Fruit fly (Drosophila melanogaster) whole organism, embryonic: Measurements from ENCODE around the gene CG11668.
A peak's percentile ranks its signal among the peaks of the same experiment; 100 is the strongest.

ENCODE experiments used
- Bgb ChIP-seq: fragments of 200-800 bp; sonication (Bioruptor generic); IDR thresholded peaks from 2 replicates; pipeline ENCODE4 v1.3.6; 2022; ENCODE audit warnings: missing biosample characterization, missing genetic modification characterization; ENCODE audit not compliant: partially characterized antibody
- CG10321 ChIP-seq: fragments of 200-800 bp; sonication (Bioruptor generic); IDR thresholded peaks from 2 replicates; pipeline ENCODE4 v1.3.6; 2022; ENCODE audit warnings: missing biosample characterization, missing genetic modification characterization
- CG1233 ChIP-seq: fragments of 200-800 bp; sonication (Bioruptor generic); optimal IDR thresholded peaks from 4 replicates; lab custom pipeline; 2018; ENCODE audit warnings: missing biosample characterization, mild to moderate bottlenecking, missing genetic modification characterization
- CG13424 ChIP-seq: fragments of 200-800 bp; sonication (Bioruptor generic); optimal IDR thresholded peaks from 2 replicates; lab custom pipeline; 2019; ENCODE audit warnings: missing biosample characterization, mild to moderate bottlenecking, missing genetic modification characterization, moderate library complexity
- CG13894 ChIP-seq: fragments of 200-800 bp; sonication (Bioruptor generic); optimal IDR thresholded peaks from 3 replicates; lab custom pipeline; 2018; ENCODE audit warnings: missing biosample characterization, mild to moderate bottlenecking, missing genetic modification characterization, moderate library complexity
- CG14860 ChIP-seq: fragments of 200-800 bp; sonication (Bioruptor generic); IDR thresholded peaks from 3 replicates; pipeline ENCODE4 v1.3.6; 2022; ENCODE audit warnings: missing biosample characterization, missing genetic modification characterization; ENCODE audit not compliant: partially characterized antibody
- CG15269 ChIP-seq: fragments of 200-800 bp; sonication (Bioruptor generic); optimal IDR thresholded peaks from 2 replicates; lab custom pipeline; 2018; ENCODE audit warnings: missing biosample characterization, mild to moderate bottlenecking, missing genetic modification characterization, moderate library complexity
- CG17328 ChIP-seq: fragments of 200-800 bp; sonication (Bioruptor generic); IDR thresholded peaks from 2 replicates; pipeline ENCODE4 v1.3.6; 2022; ENCODE audit warnings: missing biosample characterization, missing genetic modification characterization
- CG17829 ChIP-seq: fragments of 200-800 bp; optimal IDR thresholded peaks from 2 replicates; lab custom pipeline; 2019; ENCODE audit warnings: missing biosample characterization, mild to moderate bottlenecking, missing genetic modification characterization, moderate library complexity
- CG2202 ChIP-seq: fragments of 200-800 bp; sonication (Bioruptor generic); optimal IDR thresholded peaks from 2 replicates; lab custom pipeline; 2018; ENCODE audit warnings: missing biosample characterization, mild to moderate bottlenecking, missing genetic modification characterization
- CG32772 ChIP-seq: fragments of 200-800 bp; sonication (Bioruptor generic); IDR thresholded peaks from 2 replicates; pipeline ENCODE4 v1.3.6; 2022; ENCODE audit warnings: missing biosample characterization, missing genetic modification characterization
- CG43689 ChIP-seq: fragments of 200-800 bp; sonication (Bioruptor generic); IDR thresholded peaks from 2 replicates; pipeline ENCODE4 v1.3.6; 2022; ENCODE audit warnings: missing biosample characterization, missing genetic modification characterization
- CG4617 ChIP-seq: fragments of 200-800 bp; sonication (Bioruptor generic); optimal IDR thresholded peaks from 3 replicates; lab custom pipeline; 2016; ENCODE audit warnings: missing biosample characterization, missing genetic modification characterization, borderline replicate concordance
- CG6791 ChIP-seq: fragments of 200-800 bp; sonication (Bioruptor generic); IDR thresholded peaks from 3 replicates; pipeline ENCODE4 v1.3.6; 2022; ENCODE audit warnings: missing biosample characterization, missing genetic modification characterization; ENCODE audit not compliant: partially characterized antibody
- CG6854 ChIP-seq: fragments of 200-800 bp; sonication (Bioruptor generic); optimal IDR thresholded peaks from 3 replicates; lab custom pipeline; 2017; ENCODE audit warnings: missing biosample characterization, mild to moderate bottlenecking, missing genetic modification characterization
- CHES-1-like ChIP-seq: fragments of 200-800 bp; sonication (Bioruptor generic); optimal IDR thresholded peaks from 2 replicates; lab custom pipeline; 2016; ENCODE audit warnings: missing biosample characterization, missing genetic modification characterization
- Dfd ChIP-seq, 2 experiments: fragments of >200 bp; optimal IDR thresholded peaks; 2 replicates each; lab custom pipeline; 2017; ENCODE audit warnings: missing biosample characterization in 2 of 2, missing genetic modification characterization in 2 of 2
- Dip2 ChIP-seq: fragments of 200-800 bp; sonication (Bioruptor generic); IDR thresholded peaks from 2 replicates; pipeline ENCODE4 v1.3.6; 2022; ENCODE audit warnings: missing biosample characterization, missing genetic modification characterization
- Dll ChIP-seq: fragments of 200-800 bp; sonication (Bioruptor generic); IDR thresholded peaks from 4 replicates; pipeline ENCODE4 v1.3.6; 2022; ENCODE audit warnings: missing biosample characterization, missing genetic modification characterization; ENCODE audit not compliant: partially characterized antibody
- HLH3B ChIP-seq: fragments of 200-800 bp; sonication (Bioruptor generic); IDR thresholded peaks from 2 replicates; pipeline ENCODE4 v1.3.6; 2022; ENCODE audit warnings: missing biosample characterization, missing genetic modification characterization
- Hr39 ChIP-seq: fragments of >200 bp; optimal IDR thresholded peaks from 2 replicates; lab custom pipeline; 2017
- Jarid2 ChIP-seq: fragments of 200-800 bp; sonication (Bioruptor generic); optimal IDR thresholded peaks from 3 replicates; lab custom pipeline; 2017; ENCODE audit warnings: mild to moderate bottlenecking, missing biosample characterization, missing genetic modification reagents, missing genetic modification characterization
- Kr ChIP-seq: fragments of 200-800 bp; sonication (Bioruptor generic); optimal IDR thresholded peaks from 2 replicates; lab custom pipeline; 2017; ENCODE audit warnings: missing biosample characterization, mild to moderate bottlenecking, missing genetic modification characterization
- Mrtf ChIP-seq: fragments of 200-800 bp; sonication (Bioruptor generic); IDR thresholded peaks from 3 replicates; pipeline ENCODE4 v1.3.6; 2022; ENCODE audit warnings: missing biosample characterization, missing genetic modification characterization
- Myb ChIP-seq: fragments of 200-800 bp; sonication (Bioruptor generic); optimal IDR thresholded peaks from 2 replicates; lab custom pipeline; 2016; ENCODE audit warnings: missing biosample characterization, missing genetic modification characterization
- Oaz ChIP-seq: fragments of 200-800 bp; sonication (Bioruptor generic); IDR thresholded peaks from 2 replicates; pipeline ENCODE4 v1.3.6; 2022; ENCODE audit warnings: missing biosample characterization, missing genetic modification characterization
- Sox102F ChIP-seq: fragments of 200-800 bp; sonication (Bioruptor generic); optimal IDR thresholded peaks from 2 replicates; lab custom pipeline; 2018; ENCODE audit warnings: missing biosample characterization, mild to moderate bottlenecking, missing genetic modification characterization, moderate library complexity
- Ssrp ChIP-seq: fragments of 200-800 bp; sonication (Bioruptor generic); optimal IDR thresholded peaks from 2 replicates; lab custom pipeline; 2018; ENCODE audit warnings: missing biosample characterization, mild to moderate bottlenecking, missing genetic modification characterization, moderate library complexity
- abd-A ChIP-seq: fragments of 200-800 bp; sonication (Bioruptor generic); optimal IDR thresholded peaks from 3 replicates; lab custom pipeline; 2019; ENCODE audit warnings: missing biosample characterization, mild to moderate bottlenecking, missing genetic modification characterization, moderate library complexity
- aop ChIP-seq: fragments of 200-800 bp; sonication (Bioruptor generic); IDR thresholded peaks from 2 replicates; pipeline ENCODE4 v1.3.6; 2022; ENCODE audit warnings: missing biosample characterization, missing genetic modification characterization
- ash1 ChIP-seq: fragments of 200-800 bp; sonication (Bioruptor generic); optimal IDR thresholded peaks from 2 replicates; lab custom pipeline; 2018; ENCODE audit warnings: missing biosample characterization, mild to moderate bottlenecking, missing genetic modification characterization
- bsh ChIP-seq, 2 experiments: fragments of 200-800 bp; sonication (Bioruptor generic); optimal IDR thresholded peaks; 2 replicates each; lab custom pipeline; 2017 to 2018; ENCODE audit warnings: mild to moderate bottlenecking in 2 of 2, missing biosample characterization in 2 of 2, missing genetic modification characterization in 2 of 2, moderate library complexity in 1 of 2
- cg ChIP-seq: fragments of 200-800 bp; sonication (Bioruptor generic); optimal IDR thresholded peaks from 3 replicates; lab custom pipeline; 2019; ENCODE audit warnings: missing biosample characterization, mild to moderate bottlenecking, missing genetic modification characterization, moderate library complexity
- chif ChIP-seq, 2 experiments: fragments of 200-800 bp; sonication (Bioruptor generic); optimal IDR thresholded peaks; 3 replicates each; lab custom pipeline; 2016; ENCODE audit warnings: missing biosample characterization in 2 of 2, missing genetic modification characterization in 2 of 2
- croc ChIP-seq: fragments of 200-800 bp; sonication (Bioruptor generic); conservative IDR thresholded peaks from 3 replicates; pipeline ENCODE4 v1.3.6; 2022; ENCODE audit warnings: missing biosample characterization, missing genetic modification characterization
- en ChIP-seq: fragments of 200-800 bp; sonication (Bioruptor generic); optimal IDR thresholded peaks from 2 replicates; lab custom pipeline; 2016; ENCODE audit warnings: missing biosample characterization, missing genetic modification characterization
- exex ChIP-seq: fragments of 200-800 bp; sonication (Bioruptor generic); optimal IDR thresholded peaks from 4 replicates; lab custom pipeline; 2018; ENCODE audit warnings: missing biosample characterization, mild to moderate bottlenecking, missing genetic modification characterization, moderate library complexity
- h ChIP-seq: fragments of >200 bp; optimal IDR thresholded peaks from 2 replicates; lab custom pipeline; 2017
- insv ChIP-seq, 2 experiments: fragments of 200-800 bp; sonication (Bioruptor generic); optimal IDR thresholded peaks; 3 replicates each; lab custom pipeline; 2016 to 2018; ENCODE audit warnings: missing biosample characterization in 2 of 2, missing genetic modification characterization in 2 of 2
- knrl ChIP-seq: fragments of 200-800 bp; sonication (Bioruptor generic); IDR thresholded peaks from 3 replicates; pipeline ENCODE4 v1.3.6; 2022; ENCODE audit warnings: missing biosample characterization, missing genetic modification characterization; ENCODE audit not compliant: partially characterized antibody
- pnt ChIP-seq: fragments of 200-800 bp; sonication (Bioruptor generic); optimal IDR thresholded peaks from 3 replicates; lab custom pipeline; 2016; ENCODE audit warnings: missing biosample characterization, missing genetic modification characterization
- sna ChIP-seq: fragments of 200-800 bp; sonication (Bioruptor generic); IDR thresholded peaks from 2 replicates; pipeline ENCODE4 v1.3.6; 2022; ENCODE audit warnings: missing biosample characterization, missing genetic modification characterization; ENCODE audit not compliant: partially characterized antibody
- unpg ChIP-seq: fragments of 200-800 bp; sonication (Bioruptor generic); optimal IDR thresholded peaks from 3 replicates; lab custom pipeline; 2018; ENCODE audit warnings: missing biosample characterization, mild to moderate bottlenecking, missing genetic modification characterization, moderate library complexity
- z ChIP-seq: fragments of 200-800 bp; sonication (Bioruptor generic); IDR thresholded peaks from 3 replicates; pipeline ENCODE4 v1.3.6; 2022; ENCODE audit warnings: missing biosample characterization, missing genetic modification characterization

Gene CG11668

dm6 chr3R:13051942-13052693 is 13.9 kb downstream of the CG11668 start, which contains the start of gene pic (continued):
- TF ChIP-seq en (GFP tag; lab: Kevin White, UChicago): no peak

dm6 chr3R:13056553-13056952 is 18.4 kb downstream of the CG11668 start:
- peak; percentile 7 to 92 for TF ChIP-seq insv (GFP tag; optimal IDR thresholded peaks at IDR 0.05; lab: Kevin White, UChicago)
- no peak for TF ChIP-seq CG6791 (GFP tag; lab: Robert Waterston, UW)

- TF ChIP-seq Dll (GFP tag; lab: Robert Waterston, UW) (0 out of 4 replicates have a peak, but pooled peaks have one; percentile 21), Hr39 (lab: Kevin White, UChicago) (no peak), Jarid2 (GFP tag; lab: Kevin White, UChicago) (peak; percentile 43), Bgb (peak; percentile 17; the same call in 1 of the 2 replicates), Kr (GFP tag; lab: Kevin White, UChicago) (no peak), CHES-1-like (no peak), CG6854 (GFP tag; lab: Kevin White, UChicago) (no peak), CG17328 (GFP tag; lab: Robert Waterston, UW) (0 out of 2 replicates have a peak, but pooled peaks have one; percentile 24), bsh (GFP tag; optimal IDR thresholded peaks at IDR 0.05; lab: Kevin White, UChicago) (no peak), CG32772 (GFP tag; lab: Robert Waterston, UW) (no peak), sna (GFP tag; lab: Robert Waterston, UW) (peak; percentile 32; the same call in 1 of the 2 replicates), aop (no peak), CG10321 (GFP tag; lab: Robert Waterston, UW) (no peak), CG4617 (GFP tag; lab: Kevin White, UChicago) (no peak), h (lab: Kevin White, UChicago) (no peak), abd-A (tag; lab: Kevin White, UChicago) (no peak), CG2202 (tag; lab: Kevin White, UChicago) (no peak), Dip2 (GFP tag; lab: Robert Waterston, UW) (no peak), croc (GFP tag; lab: Robert Waterston, UW) (no peak), pnt (GFP tag; lab: Kevin White, UChicago) (no peak), ash1 (GFP tag; lab: Kevin White, UChicago) (no peak), CG43689 (no peak), Oaz (GFP tag; lab: Robert Waterston, UW) (no peak), CG13424 (tag; lab: Kevin White, UChicago) (no peak), z (GFP tag; lab: Robert Waterston, UW) (peak; percentile 72; the same call in 2 of the 3 replicates), CG14860 (GFP tag; lab: Robert Waterston, UW) (no peak), Dfd (GFP tag; optimal IDR thresholded peaks at IDR 0.05; lab: Kevin White, UChicago) (no peak), Ssrp (tag; lab: Kevin White, UChicago) (no peak), CG15269 (tag; lab: Kevin White, UChicago) (no peak), cg (GFP tag; lab: Kevin White, UChicago) (peak; percentile 91), Sox102F (GFP tag; lab: Kevin White, UChicago) (no peak), CG13894 (tag; lab: Kevin White, UChicago) (no peak), Myb (GFP tag; lab: Kevin White, UChicago) (no peak), HLH3B (GFP tag; lab: Robert Waterston, UW) (no peak), knrl (0 out of 3 replicates have a peak, but pooled peaks have one; percentile 25), exex (tag; lab: Kevin White, UChicago) (no peak), CG1233 (no peak), CG17829 (no peak), Mrtf (GFP tag; lab: Robert Waterston, UW) (no peak), unpg (GFP tag; lab: Kevin White, UChicago) (no peak), chif (GFP tag; optimal IDR thresholded peaks at IDR 0.05; lab: Kevin White, UChicago) (no peak)
These were observed 19.1 kb downstream of the CG11668 start, which contains the start of gene sim for dm6 chr3R:13057121-13057805. sim (plus strand) TSS chr3R:13057755.
